Fruit fly (Drosophila melanogaster) whole organism, embryonic: Measurements from ENCODE around the gene CG31268.

ENCODE experiments used
- CG10543 ChIP-seq: fragments of 200-800 bp; sonication (Bioruptor generic); optimal IDR thresholded peaks from 3 replicates; lab custom pipeline; 2017; ENCODE audit warnings: missing biosample characterization, mild to moderate bottlenecking, missing genetic modification characterization, moderate library complexity
- CG13894 ChIP-seq: fragments of 200-800 bp; sonication (Bioruptor generic); optimal IDR thresholded peaks from 3 replicates; lab custom pipeline; 2018; ENCODE audit warnings: missing biosample characterization, mild to moderate bottlenecking, missing genetic modification characterization, moderate library complexity
- CG17361 ChIP-seq: fragments of 200-800 bp; sonication (Bioruptor generic); IDR thresholded peaks from 3 replicates; pipeline ENCODE4 v1.3.6; 2022; ENCODE audit warnings: missing biosample characterization, missing genetic modification characterization
- CG17912 ChIP-seq: fragments of 200-800 bp; sonication (Bioruptor generic); optimal IDR thresholded peaks from 2 replicates; lab custom pipeline; 2018; ENCODE audit warnings: missing biosample characterization, mild to moderate bottlenecking, missing genetic modification characterization
- CG2199 ChIP-seq: fragments of 200-800 bp; sonication (Bioruptor generic); IDR thresholded peaks from 3 replicates; pipeline ENCODE4 v1.3.6; 2022; ENCODE audit warnings: missing biosample characterization, missing genetic modification characterization
- CG31224 ChIP-seq: fragments of 200-800 bp; sonication (Bioruptor generic); IDR thresholded peaks from 2 replicates; pipeline ENCODE4 v1.3.6; 2022; ENCODE audit warnings: missing biosample characterization, missing genetic modification characterization
- CG34422 ChIP-seq: fragments of 200-800 bp; sonication (Bioruptor generic); IDR thresholded peaks from 3 replicates; pipeline ENCODE4 v1.3.6; 2022; ENCODE audit warnings: missing biosample characterization, missing genetic modification characterization
- CG3995 ChIP-seq: fragments of 200-800 bp; sonication (Bioruptor generic); optimal IDR thresholded peaks from 3 replicates; lab custom pipeline; 2016; ENCODE audit warnings: missing biosample characterization, missing genetic modification characterization
- CG6254 ChIP-seq: fragments of 200-800 bp; sonication (Bioruptor generic); optimal IDR thresholded peaks from 3 replicates; lab custom pipeline; 2017; ENCODE audit warnings: mild to moderate bottlenecking, missing biosample characterization, missing genetic modification reagents, missing genetic modification characterization
- CG7786 ChIP-seq: fragments of 200-800 bp; sonication (Bioruptor generic); optimal IDR thresholded peaks from 2 replicates; lab custom pipeline; 2016; ENCODE audit warnings: missing biosample characterization, missing genetic modification characterization
- CG7987 ChIP-seq: fragments of 200-800 bp; sonication (Bioruptor generic); optimal IDR thresholded peaks from 2 replicates; lab custom pipeline; 2018; ENCODE audit warnings: missing biosample characterization, mild to moderate bottlenecking, missing genetic modification characterization, moderate library complexity
- CG8281 ChIP-seq: fragments of 200-800 bp; sonication (Bioruptor generic); optimal IDR thresholded peaks from 2 replicates; lab custom pipeline; 2018; ENCODE audit warnings: missing biosample characterization, mild to moderate bottlenecking, missing genetic modification characterization, moderate library complexity
- CG8290 ChIP-seq, 3 experiments: fragments of 200-800 bp; sonication (Bioruptor generic); optimal IDR thresholded peaks; 2 replicates each; lab custom pipeline; 2016 to 2019; ENCODE audit warnings: missing biosample characterization in 3 of 3, missing genetic modification characterization in 3 of 3, mild to moderate bottlenecking in 2 of 3, moderate library complexity in 1 of 3
- Doc3 ChIP-seq: fragments of 200-800 bp; sonication (Bioruptor generic); IDR thresholded peaks from 3 replicates; pipeline ENCODE4 v1.3.6; 2022; ENCODE audit warnings: missing biosample characterization, missing genetic modification characterization; ENCODE audit not compliant: partially characterized antibody
- ERR ChIP-seq: fragments of 200-800 bp; sonication (Bioruptor generic); optimal IDR thresholded peaks from 2 replicates; lab custom pipeline; 2016; ENCODE audit warnings: missing biosample characterization, missing genetic modification characterization
- Fer3 ChIP-seq: fragments of 200-800 bp; sonication (Bioruptor generic); optimal IDR thresholded peaks from 2 replicates; lab custom pipeline; 2018; ENCODE audit warnings: missing biosample characterization, mild to moderate bottlenecking, missing genetic modification characterization, moderate library complexity
- HLHmδ ChIP-seq: fragments of 200-800 bp; sonication (Bioruptor generic); optimal IDR thresholded peaks from 2 replicates; lab custom pipeline; 2018; ENCODE audit warnings: missing biosample characterization, mild to moderate bottlenecking, missing genetic modification characterization, moderate library complexity
- HmgZ ChIP-seq: fragments of 200-800 bp; sonication (Bioruptor generic); optimal IDR thresholded peaks from 2 replicates; lab custom pipeline; 2018; ENCODE audit warnings: missing biosample characterization, mild to moderate bottlenecking, missing genetic modification characterization
- Jarid2 ChIP-seq: fragments of 200-800 bp; sonication (Bioruptor generic); optimal IDR thresholded peaks from 3 replicates; lab custom pipeline; 2017; ENCODE audit warnings: mild to moderate bottlenecking, missing biosample characterization, missing genetic modification reagents, missing genetic modification characterization
- Mad ChIP-seq: fragments of 200-800 bp; sonication (Bioruptor generic); optimal IDR thresholded peaks from 2 replicates; lab custom pipeline; 2016; ENCODE audit warnings: missing biosample characterization, missing genetic modification characterization
- NC2β ChIP-seq: fragments of 200-800 bp; sonication (Bioruptor generic); optimal IDR thresholded peaks from 2 replicates; lab custom pipeline; 2016; ENCODE audit warnings: missing biosample characterization, missing genetic modification characterization
- NFAT ChIP-seq: fragments of 200-800 bp; sonication (Bioruptor generic); IDR thresholded peaks from 2 replicates; pipeline ENCODE4 v1.3.6; 2022; ENCODE audit warnings: missing biosample characterization, missing genetic modification characterization
- Nf-YC ChIP-seq: fragments of 200-800 bp; optimal IDR thresholded peaks from 3 replicates; lab custom pipeline; 2019; ENCODE audit warnings: missing biosample characterization, mild to moderate bottlenecking, missing genetic modification characterization, moderate library complexity
- PHDP ChIP-seq: fragments of 200-800 bp; sonication (Bioruptor generic); optimal IDR thresholded peaks from 3 replicates; lab custom pipeline; 2018; ENCODE audit warnings: missing biosample characterization, mild to moderate bottlenecking, missing genetic modification characterization, moderate library complexity
- Scr ChIP-seq: fragments of 200-800 bp; sonication (Bioruptor generic); IDR thresholded peaks from 2 replicates; pipeline ENCODE4 v1.3.6; 2022; ENCODE audit warnings: missing biosample characterization, missing genetic modification characterization; ENCODE audit not compliant: partially characterized antibody
- bcd ChIP-seq: fragments of 200-800 bp; sonication (Bioruptor generic); optimal IDR thresholded peaks from 2 replicates; lab custom pipeline; 2017; ENCODE audit warnings: missing biosample characterization, mild to moderate bottlenecking, missing genetic modification characterization
- cg ChIP-seq: fragments of 200-800 bp; sonication (Bioruptor generic); optimal IDR thresholded peaks from 3 replicates; lab custom pipeline; 2019; ENCODE audit warnings: missing biosample characterization, mild to moderate bottlenecking, missing genetic modification characterization, moderate library complexity
- ci ChIP-seq: fragments of 200-800 bp; sonication (Bioruptor generic); IDR thresholded peaks from 3 replicates; pipeline ENCODE4 v1.3.6; 2022; ENCODE audit warnings: missing biosample characterization, missing genetic modification characterization
- crol ChIP-seq: fragments of 200-800 bp; sonication (Bioruptor generic); IDR thresholded peaks from 2 replicates; pipeline ENCODE4 v1.3.6; 2022; ENCODE audit warnings: missing biosample characterization, missing genetic modification characterization
- cwo ChIP-seq: fragments of 200-800 bp; sonication (Bioruptor generic); optimal IDR thresholded peaks from 3 replicates; lab custom pipeline; 2017; ENCODE audit warnings: missing biosample characterization, missing genetic modification characterization, mild to moderate bottlenecking, moderate library complexity, missing genetic modification reagents
- dm ChIP-seq: fragments of 200-800 bp; sonication (Bioruptor generic); optimal IDR thresholded peaks from 3 replicates; lab custom pipeline; 2016; ENCODE audit warnings: missing biosample characterization, missing genetic modification characterization
- exex ChIP-seq: fragments of 200-800 bp; sonication (Bioruptor generic); optimal IDR thresholded peaks from 4 replicates; lab custom pipeline; 2018; ENCODE audit warnings: missing biosample characterization, mild to moderate bottlenecking, missing genetic modification characterization, moderate library complexity
- ftz-f1 ChIP-seq: fragments of 200-800 bp; sonication (Bioruptor generic); optimal IDR thresholded peaks from 2 replicates; lab custom pipeline; 2016; ENCODE audit warnings: missing biosample characterization, missing genetic modification characterization
- grn ChIP-seq: fragments of 200-800 bp; sonication (Bioruptor generic); optimal IDR thresholded peaks from 3 replicates; lab custom pipeline; 2017; ENCODE audit warnings: missing biosample characterization, missing genetic modification characterization
- gro ChIP-seq: fragments of 200-800 bp; sonication (Bioruptor generic); optimal IDR thresholded peaks from 2 replicates; lab custom pipeline; 2016; ENCODE audit warnings: missing biosample characterization, missing genetic modification characterization
- gt ChIP-seq: fragments of 200-800 bp; sonication (Bioruptor generic); IDR thresholded peaks from 2 replicates; pipeline ENCODE4 v1.3.6; 2022; ENCODE audit warnings: missing biosample characterization, missing genetic modification characterization
- odd ChIP-seq: fragments of 200-800 bp; sonication (Bioruptor generic); optimal IDR thresholded peaks from 2 replicates; lab custom pipeline; 2017; ENCODE audit warnings: missing biosample characterization, mild to moderate bottlenecking, missing genetic modification characterization
- pfk ChIP-seq: fragments of 200-800 bp; sonication (Bioruptor generic); optimal IDR thresholded peaks from 2 replicates; lab custom pipeline; 2018; ENCODE audit warnings: missing biosample characterization, mild to moderate bottlenecking, missing genetic modification characterization, moderate library complexity
- pita ChIP-seq: fragments of 200-800 bp; sonication (Bioruptor generic); optimal IDR thresholded peaks from 2 replicates; lab custom pipeline; 2017; ENCODE audit warnings: missing biosample characterization, mild to moderate bottlenecking, missing genetic modification characterization
- ro ChIP-seq: fragments of 200-800 bp; sonication (Bioruptor generic); IDR thresholded peaks from 2 replicates; pipeline ENCODE4 v1.3.6; 2022; ENCODE audit warnings: missing biosample characterization, missing genetic modification characterization
- scrt ChIP-seq: fragments of 200-800 bp; sonication (Bioruptor generic); optimal IDR thresholded peaks from 2 replicates; lab custom pipeline; 2018; ENCODE audit warnings: missing biosample characterization, mild to moderate bottlenecking, missing genetic modification characterization, moderate library complexity
- sim ChIP-seq: fragments of 200-800 bp; sonication (Bioruptor generic); IDR thresholded peaks from 2 replicates; pipeline ENCODE4 v1.3.6; 2022; ENCODE audit warnings: missing biosample characterization, missing genetic modification characterization
- so ChIP-seq: fragments of 200-800 bp; sonication (Bioruptor generic); IDR thresholded peaks from 3 replicates; pipeline ENCODE4 v1.3.6; 2022; ENCODE audit warnings: missing biosample characterization, missing genetic modification characterization
- sob ChIP-seq: fragments of 200-800 bp; sonication (Bioruptor generic); IDR thresholded peaks from 2 replicates; pipeline ENCODE4 v1.3.6; 2022; ENCODE audit warnings: missing biosample characterization, missing genetic modification characterization
- sr ChIP-seq: fragments of 200-800 bp; sonication (Bioruptor generic); IDR thresholded peaks from 3 replicates; pipeline ENCODE4 v1.3.6; 2022; ENCODE audit warnings: missing biosample characterization, missing genetic modification characterization
- tna ChIP-seq: fragments of 200-800 bp; sonication (Bioruptor generic); IDR thresholded peaks from 2 replicates; pipeline ENCODE4 v1.3.6; 2022; ENCODE audit warnings: missing biosample characterization, missing genetic modification characterization; ENCODE audit not compliant: partially characterized antibody
- unc-4 ChIP-seq: fragments of 200-800 bp; sonication (Bioruptor generic); IDR thresholded peaks from 2 replicates; pipeline ENCODE4 v1.3.6; 2022; ENCODE audit warnings: missing biosample characterization, missing genetic modification characterization; ENCODE audit not compliant: partially characterized antibody
- vfl ChIP-seq: fragments of 200-800 bp; sonication (Bioruptor generic); optimal IDR thresholded peaks from 2 replicates; lab custom pipeline; 2016; ENCODE audit warnings: missing biosample characterization, missing genetic modification characterization
- zfh1 ChIP-seq: fragments of 200-800 bp; sonication (Bioruptor generic); IDR thresholded peaks from 3 replicates; pipeline ENCODE4 v1.3.6; 2022; ENCODE audit warnings: missing biosample characterization, missing genetic modification characterization

CG31268 gene

DNA sequence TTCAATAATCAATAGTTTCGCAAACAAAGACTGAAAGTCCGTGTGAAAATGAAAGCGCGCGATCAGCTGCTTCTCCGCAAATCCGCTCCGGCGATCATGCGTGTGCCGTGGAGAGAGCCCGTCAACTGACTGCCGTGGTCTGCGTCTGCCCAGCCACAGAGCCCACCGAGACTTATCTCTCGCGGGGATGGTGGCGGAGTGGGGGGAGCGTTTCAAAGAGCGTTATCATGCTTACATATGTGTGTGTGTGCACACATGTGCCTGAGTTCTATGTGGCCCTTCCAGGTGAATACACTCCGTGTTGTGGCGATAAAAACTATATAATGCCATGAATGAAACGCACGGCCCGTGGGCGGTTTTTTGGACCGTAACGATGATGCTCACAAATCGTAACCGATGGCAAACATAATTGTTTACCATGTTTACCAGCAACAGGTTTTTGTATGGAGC, 46.4 kb downstream of the CG31268 start (continued):
- TF ChIP-seq HmgZ (tag; lab: Kevin White, UChicago), result peak; percentile 62
- TF ChIP-seq sob, result peak; percentile 58
- peak; percentile 70 for TF ChIP-seq CG13894 (tag; lab: Kevin White, UChicago)
- TF ChIP-seq ci (GFP tag; lab: Robert Waterston, UW), result peak; percentile 32; the same call in 2 of the 3 replicates
- TF ChIP-seq CG6254, result no peak
- TF ChIP-seq odd, result peak; percentile 1
- no peak; the same call in 2 of the 3 replicates for TF ChIP-seq CG34422 (GFP tag; lab: Robert Waterston, UW)
- TF ChIP-seq Doc3 (GFP tag; lab: Robert Waterston, UW), result 0 out of 3 replicates have a peak, but pooled peaks have one; percentile 17
- TF ChIP-seq unc-4 (GFP tag; lab: Robert Waterston, UW), result peak; percentile 20; the same call in 1 of the 2 replicates
- peak; percentile 23 for TF ChIP-seq scrt (GFP tag; lab: Kevin White, UChicago)
- TF ChIP-seq ERR (GFP tag; lab: Kevin White, UChicago), result peak; percentile 5
- peak; percentile 12; the same call in 1 of the 3 replicates for TF ChIP-seq so (GFP tag; lab: Robert Waterston, UW)
- no peak for TF ChIP-seq dm (GFP tag; lab: Kevin White, UChicago)
- no peak for TF ChIP-seq pfk (GFP tag; lab: Kevin White, UChicago)
- peak; percentile 58 for TF ChIP-seq grn (GFP tag; lab: Kevin White, UChicago)
- no peak for TF ChIP-seq CG3995
- peak; percentile 54 for TF ChIP-seq gro (GFP tag; lab: Kevin White, UChicago)
- TF ChIP-seq cwo, result peak; percentile 79
- TF ChIP-seq NC2β (GFP tag; lab: Kevin White, UChicago), result no peak
- TF ChIP-seq HLHmδ (GFP tag; lab: Kevin White, UChicago), result peak; percentile 51
- TF ChIP-seq gt (GFP tag; lab: Robert Waterston, UW), result no peak
- peak; percentile 91 for TF ChIP-seq CG10543 (GFP tag; lab: Kevin White, UChicago)
- peak; percentile 6 for TF ChIP-seq vfl (GFP tag; lab: Kevin White, UChicago)
- 0 out of 2 replicates have a peak, but pooled peaks have one; percentile 5 for TF ChIP-seq sim (GFP tag; lab: Robert Waterston, UW)
- no peak for TF ChIP-seq Mad
- no peak for TF ChIP-seq pita (GFP tag; lab: Kevin White, UChicago)
- no peak for TF ChIP-seq CG17361
- TF ChIP-seq zfh1 (GFP tag; lab: Robert Waterston, UW), result no peak
- TF ChIP-seq bcd, result no peak
- peak; percentile 52 for TF ChIP-seq exex (tag; lab: Kevin White, UChicago)
- no peak for TF ChIP-seq CG7786
- TF ChIP-seq PHDP, result no peak
- no peak for TF ChIP-seq CG31224 (GFP tag; lab: Robert Waterston, UW)
- TF ChIP-seq CG8281 (tag; lab: Kevin White, UChicago), result no peak
- TF ChIP-seq Jarid2 (GFP tag; lab: Kevin White, UChicago), result peak; percentile 64
- TF ChIP-seq CG17912 (GFP tag; lab: Kevin White, UChicago), result peak; percentile 34
- peak; percentile 95 for TF ChIP-seq crol (GFP tag; lab: Robert Waterston, UW)
- TF ChIP-seq cg (GFP tag; lab: Kevin White, UChicago), result peak; percentile 84
- peak; percentile 42; the same call in 1 of the 3 replicates for TF ChIP-seq sr (GFP tag; lab: Robert Waterston, UW)
- peak; percentile 30 for TF ChIP-seq Nf-YC (tag; lab: Kevin White, UChicago)
- TF ChIP-seq ro, result no peak
- peak; percentile 4; the same call in 1 of the 2 replicates for TF ChIP-seq NFAT (GFP tag; lab: Robert Waterston, UW)
- TF ChIP-seq ftz-f1, result peak; percentile 63
- TF ChIP-seq CG2199, result peak; percentile 71; the same call in 1 of the 3 replicates
- TF ChIP-seq tna (GFP tag; lab: Robert Waterston, UW), result peak; percentile 36; the same call in 1 of the 2 replicates
- peak; percentile 24; the same call in 1 of the 2 replicates for TF ChIP-seq Scr (GFP tag; lab: Robert Waterston, UW)
- no peak for TF ChIP-seq CG8290 (GFP tag; optimal IDR thresholded peaks at IDR 0.05; lab: Kevin White, UChicago)
- peak in 1 of 2 experiments; percentile 37 for TF ChIP-seq CG8290 (tag; optimal IDR thresholded peaks at IDR 0.05; lab: Kevin White, UChicago)
- TF ChIP-seq CG7987 (GFP tag; lab: Kevin White, UChicago), result peak; percentile 78
- TF ChIP-seq Fer3 (tag; lab: Kevin White, UChicago), result peak; percentile 8
